Worm (Caenorhabditis elegans): ENCODE data around the gene ceh-7.
A peak's percentile ranks its signal among the peaks of the same experiment; 100 is the strongest.

Gene ceh-7

ce11 chrII:8747939-8748352, 44.3 kb upstream of the ceh-7 start:
- TF ChIP-seq unc-55 (GFP tag; optimal IDR thresholded peaks at IDR 0.05), result peak; percentile 50
- no peak for TF ChIP-seq che-1 (tag; optimal IDR thresholded peaks at IDR 0.05)
- peak; percentile 24 for TF ChIP-seq pax-1 (tag; optimal IDR thresholded peaks at IDR 0.05)
- peak; percentile 52 for TF ChIP-seq tbx-2 (tag; optimal IDR thresholded peaks at IDR 0.05)
- peak; percentile 56 for TF ChIP-seq ceh-2 (tag; optimal IDR thresholded peaks at IDR 0.05)
- TF ChIP-seq ceh-6 (GFP tag; optimal IDR thresholded peaks at IDR 0.05), result peak; percentile 27
- peak; percentile 28 for TF ChIP-seq ref-2 (tag; optimal IDR thresholded peaks at IDR 0.05)
- TF ChIP-seq ceh-30 (tag; optimal IDR thresholded peaks at IDR 0.05), result no peak
- TF ChIP-seq rnt-1 (tag; optimal IDR thresholded peaks at IDR 0.05), result peak; percentile 14
- no peak for TF ChIP-seq ceh-31 (tag; optimal IDR thresholded peaks at IDR 0.05)
- no peak for TF ChIP-seq fax-1 (tag; optimal IDR thresholded peaks at IDR 0.05)
- TF ChIP-seq unc-42 (tag; optimal IDR thresholded peaks at IDR 0.05), result peak; percentile 60
- TF ChIP-seq elt-2 (tag; optimal IDR thresholded peaks at IDR 0.05), result peak; percentile 33
- TF ChIP-seq ceh-34 (tag; optimal IDR thresholded peaks at IDR 0.05), result peak; percentile 68
- TF ChIP-seq gmeb-2 (tag; optimal IDR thresholded peaks at IDR 0.05), result no peak
- peak; percentile 34 for TF ChIP-seq T23F11.4 (GFP tag; optimal IDR thresholded peaks at IDR 0.05)
- peak; percentile 59 for TF ChIP-seq nfya-1 (tag; optimal IDR thresholded peaks at IDR 0.05)
- TF ChIP-seq ceh-14 (tag; optimal IDR thresholded peaks at IDR 0.05), result no peak
- no peak for TF ChIP-seq dve-1 (tag; optimal IDR thresholded peaks at IDR 0.05)
- TF ChIP-seq ceh-24 (tag; optimal IDR thresholded peaks at IDR 0.05), result no peak
- TF ChIP-seq hlh-15 (tag; optimal IDR thresholded peaks at IDR 0.05), result no peak
- TF ChIP-seq sox-4 (tag; optimal IDR thresholded peaks at IDR 0.05), result no peak
- peak; percentile 43 for TF ChIP-seq pha-2 (tag; optimal IDR thresholded peaks at IDR 0.05)
- no peak for TF ChIP-seq unc-3 (GFP tag; conservative IDR thresholded peaks at IDR 0.05)
- no peak for TF ChIP-seq unc-3 (tag; optimal IDR thresholded peaks at IDR 0.05)

ce11 chrII:8747246-8747938, 43.8 kb upstream of the ceh-7 start:
- TF ChIP-seq madf-2 (tag; optimal IDR thresholded peaks at IDR 0.05) (peak; percentile 20), unc-55 (GFP tag; optimal IDR thresholded peaks at IDR 0.05) (peak; percentile 77), tbx-2 (tag; optimal IDR thresholded peaks at IDR 0.05) (peak; percentile 19), sdc-2 (tag; optimal IDR thresholded peaks at IDR 0.05) (no peak), eyg-1 (tag; optimal IDR thresholded peaks at IDR 0.05) (no peak), ref-2 (tag; optimal IDR thresholded peaks at IDR 0.05) (peak; percentile 38), ceh-14 (tag; optimal IDR thresholded peaks at IDR 0.05) (no peak)

ce11 chrII:8746298-8746775, 42.7 kb upstream of the ceh-7 start:
- TF ChIP-seq ceh-14 (tag; optimal IDR thresholded peaks at IDR 0.05), result no peak
- TF ChIP-seq hlh-6 (tag; optimal IDR thresholded peaks at IDR 0.05), result no peak
- no peak for TF ChIP-seq lim-6 (tag; optimal IDR thresholded peaks at IDR 0.05)
- no peak for TF ChIP-seq gmeb-2 (tag; optimal IDR thresholded peaks at IDR 0.05)
- TF ChIP-seq zip-5 (tag; optimal IDR thresholded peaks at IDR 0.05), result no peak
- no peak for TF ChIP-seq ceh-48 (tag; optimal IDR thresholded peaks at IDR 0.05)
- TF ChIP-seq sox-4 (tag; optimal IDR thresholded peaks at IDR 0.05), result no peak

- no peak for TF ChIP-seq dve-1 (tag; optimal IDR thresholded peaks at IDR 0.05)
- no peak for TF ChIP-seq ceh-22 (tag; optimal IDR thresholded peaks at IDR 0.05)
- TF ChIP-seq pax-1 (tag; optimal IDR thresholded peaks at IDR 0.05), result no peak
- TF ChIP-seq C08G9.2 (tag; optimal IDR thresholded peaks at IDR 0.05), result no peak
- TF ChIP-seq ceh-19 (GFP tag; optimal IDR thresholded peaks at IDR 0.05), result no peak
- TF ChIP-seq C38D4.7 (GFP tag; optimal IDR thresholded peaks at IDR 0.05), result no peak
- TF ChIP-seq Y22D7AL.16 (tag; optimal IDR thresholded peaks at IDR 0.05), result no peak
- no peak for TF ChIP-seq ceh-9 (tag; optimal IDR thresholded peaks at IDR 0.05)
- TF ChIP-seq sox-4 (tag; optimal IDR thresholded peaks at IDR 0.05), result no peak
- no peak for TF ChIP-seq ceh-48 (tag; optimal IDR thresholded peaks at IDR 0.05)
- TF ChIP-seq ceh-18 (tag; optimal IDR thresholded peaks at IDR 0.05), result no peak
- TF ChIP-seq K09A11.1 (tag; optimal IDR thresholded peaks at IDR 0.05; ENCODE audit: insufficient read depth), result no peak
- TF ChIP-seq ceh-31 (tag; optimal IDR thresholded peaks at IDR 0.05), result no peak
Measured at ce11 chrII:8745449-8746297, 42.0 kb upstream of the ceh-7 start.

Measured in whole organism, late embryonic.